Worm (Caenorhabditis elegans) whole organism, young adult: ENCODE data around the gene rin-1.
A peak's percentile ranks its signal among the peaks of the same experiment; 100 is the strongest.

Source experiments
- B0035.1 ChIP-seq: sonication (generic microtip); optimal IDR thresholded peaks from 2 replicates; lab custom pipeline; 2016; ENCODE audit warnings: missing genetic modification characterization, mild to moderate bottlenecking, missing compliant biosample characterization, missing genotype, missing genetic modification reagents
- B0261.1 ChIP-seq: sonication (generic microtip); optimal IDR thresholded peaks from 2 replicates; lab custom pipeline; 2016; ENCODE audit warnings: mild to moderate bottlenecking, missing genetic modification characterization, moderate library complexity, missing compliant biosample characterization
- B0336.3 ChIP-seq: fragments of 200-800 bp; sonication (Bioruptor generic); IDR thresholded peaks from 2 replicates; pipeline ENCODE4 v1.3.6; 2022; ENCODE audit warnings: missing genetic modification characterization, missing compliant biosample characterization
- C06A6.2 ChIP-seq: fragments of 200-800 bp; sonication (Bioruptor generic); conservative IDR thresholded peaks from 2 replicates; pipeline ENCODE4 v1.3.6; 2022; ENCODE audit warnings: missing genetic modification characterization, missing compliant biosample characterization
- C17E4.6 ChIP-seq: fragments of 200-800 bp; sonication (Bioruptor generic); IDR thresholded peaks from 2 replicates; pipeline ENCODE4 v1.3.6; 2022; ENCODE audit warnings: missing genetic modification reagents, missing genetic modification characterization, missing compliant biosample characterization
- F22D6.2 ChIP-seq: sonication (generic microtip); optimal IDR thresholded peaks from 2 replicates; lab custom pipeline; 2016; ENCODE audit warnings: mild to moderate bottlenecking, missing genetic modification characterization, missing compliant biosample characterization
- F23B12.7 ChIP-seq: sonication (generic microtip); optimal IDR thresholded peaks from 2 replicates; lab custom pipeline; 2017; ENCODE audit warnings: missing genetic modification characterization, mild to moderate bottlenecking, missing compliant biosample characterization, antibody characterized with exemption, moderate library complexity; ENCODE audit not compliant: insufficient read depth
- F33H1.4 ChIP-seq: fragments of 200-800 bp; sonication (Bioruptor generic); IDR thresholded peaks from 2 replicates; pipeline ENCODE4 v1.3.6; 2022; ENCODE audit warnings: missing genetic modification reagents, missing genetic modification characterization, missing compliant biosample characterization
- F37B4.10 ChIP-seq: fragments of 200-800 bp; sonication (Bioruptor generic); IDR thresholded peaks from 2 replicates; pipeline ENCODE4 v1.3.6; 2022; ENCODE audit warnings: missing genetic modification characterization, missing compliant biosample characterization
- F39B2.1 ChIP-seq: fragments of 200-800 bp; sonication (Bioruptor generic); IDR thresholded peaks from 2 replicates; pipeline ENCODE4 v1.3.6; 2022; ENCODE audit warnings: missing genetic modification reagents, missing genetic modification characterization, missing compliant biosample characterization
- F49E8.2 ChIP-seq: sonication (generic microtip); optimal IDR thresholded peaks from 3 replicates; lab custom pipeline; 2017; ENCODE audit warnings: missing genetic modification characterization, mild to moderate bottlenecking, missing compliant biosample characterization, antibody characterized with exemption, moderate library complexity; ENCODE audit not compliant: insufficient read depth
- F57A8.1 ChIP-seq: fragments of 200-800 bp; sonication (Bioruptor generic); optimal IDR thresholded peaks from 2 replicates; lab custom pipeline; 2018; ENCODE audit warnings: mild to moderate bottlenecking, missing genetic modification characterization, moderate library complexity, missing compliant biosample characterization
- F57C9.4 ChIP-seq: sonication (generic microtip); optimal IDR thresholded peaks from 2 replicates; lab custom pipeline; 2017; ENCODE audit warnings: mild to moderate bottlenecking, missing genetic modification characterization, missing compliant biosample characterization
- T07F8.4 ChIP-seq: sonication (generic microtip); optimal IDR thresholded peaks from 2 replicates; lab custom pipeline; 2016; ENCODE audit warnings: mild to moderate bottlenecking, missing genetic modification characterization, moderate library complexity, missing compliant biosample characterization
- Y53F4B.3 ChIP-seq: fragments of 200-800 bp; sonication (Bioruptor generic); IDR thresholded peaks from 2 replicates; pipeline ENCODE4 v1.3.6; 2022; ENCODE audit warnings: missing genetic modification reagents, missing genetic modification characterization, missing compliant biosample characterization
- Y56A3A.18 ChIP-seq: fragments of 200-800 bp; sonication (Bioruptor generic); IDR thresholded peaks from 2 replicates; pipeline ENCODE4 v1.3.6; 2022; ENCODE audit warnings: missing genetic modification reagents, missing genetic modification characterization, missing compliant biosample characterization
- Y67H2A.10 ChIP-seq: fragments of 200-800 bp; sonication (Bioruptor generic); conservative IDR thresholded peaks from 2 replicates; pipeline ENCODE4 v1.3.6; 2022; ENCODE audit warnings: missing genetic modification reagents, missing genetic modification characterization, missing compliant biosample characterization
- akir-1 ChIP-seq: fragments of 200-800 bp; sonication (Bioruptor generic); optimal IDR thresholded peaks from 2 replicates; lab custom pipeline; 2018; ENCODE audit warnings: mild to moderate bottlenecking, missing genetic modification characterization, moderate library complexity, missing compliant biosample characterization
- attf-6 ChIP-seq: fragments of 200-800 bp; sonication (Bioruptor generic); IDR thresholded peaks from 2 replicates; pipeline ENCODE4 v1.3.6; 2022; ENCODE audit warnings: missing genetic modification reagents, missing genetic modification characterization, missing compliant biosample characterization
- bed-1 ChIP-seq: fragments of 200-800 bp; sonication (Bioruptor generic); IDR thresholded peaks from 2 replicates; pipeline ENCODE4 v1.3.6; 2022; ENCODE audit warnings: missing genetic modification reagents, missing genetic modification characterization, missing compliant biosample characterization
- bed-2 ChIP-seq: fragments of 200-800 bp; sonication (Bioruptor generic); IDR thresholded peaks from 2 replicates; pipeline ENCODE4 v1.3.6; 2022; ENCODE audit warnings: missing genetic modification reagents, missing genetic modification characterization, missing compliant biosample characterization
- ccch-3 ChIP-seq: fragments of 200-800 bp; sonication (Bioruptor generic); optimal IDR thresholded peaks from 2 replicates; lab custom pipeline; 2018; ENCODE audit warnings: mild to moderate bottlenecking, missing genetic modification characterization, missing compliant biosample characterization
- ceh-58 ChIP-seq: fragments of 200-800 bp; sonication (Bioruptor generic); IDR thresholded peaks from 2 replicates; pipeline ENCODE4 v1.3.6; 2022; ENCODE audit warnings: missing genetic modification characterization, missing compliant biosample characterization
- ceh-79 ChIP-seq: sonication (generic microtip); optimal IDR thresholded peaks from 2 replicates; lab custom pipeline; 2017; ENCODE audit warnings: mild to moderate bottlenecking, missing genetic modification characterization, missing compliant biosample characterization
- dox-1 ChIP-seq: fragments of 200-800 bp; sonication (Bioruptor generic); IDR thresholded peaks from 2 replicates; pipeline ENCODE4 v1.3.6; 2022; ENCODE audit warnings: missing genetic modification reagents, missing genetic modification characterization, missing compliant biosample characterization
- dpl-1 ChIP-seq: fragments of 150-350 bp; optimal IDR thresholded peaks from 2 replicates; lab custom pipeline; 2014; ENCODE audit warnings: missing biosample characterization, missing genetic modification reagents, missing genetic modification characterization
- gei-17 ChIP-seq: fragments of 200-800 bp; sonication (Bioruptor generic); optimal IDR thresholded peaks from 2 replicates; lab custom pipeline; 2018; ENCODE audit warnings: mild to moderate bottlenecking, missing genetic modification characterization, missing compliant biosample characterization
- him-1 ChIP-seq: sonication (generic microtip); optimal IDR thresholded peaks from 2 replicates; lab custom pipeline; 2016; ENCODE audit warnings: missing genotype, missing genetic modification reagents, missing genetic modification characterization, missing compliant biosample characterization
- hlh-12 ChIP-seq: sonication (generic microtip); optimal IDR thresholded peaks from 2 replicates; lab custom pipeline; 2016; ENCODE audit warnings: missing genetic modification characterization, missing compliant biosample characterization
- let-607 ChIP-seq, 2 experiments: fragments of 200-800 bp in 1 of 2; sonication (Bioruptor generic) in 1 of 2; sonication (generic microtip) in 1 of 2; optimal IDR thresholded peaks; 2 replicates each; lab custom pipeline; 2016 to 2018; ENCODE audit warnings: mild to moderate bottlenecking in 2 of 2, missing compliant biosample characterization in 2 of 2, missing genetic modification characterization in 2 of 2, moderate library complexity in 2 of 2, missing genotype in 1 of 2
- lin-40 ChIP-seq: sonication (generic microtip); optimal IDR thresholded peaks from 2 replicates; lab custom pipeline; 2016; ENCODE audit warnings: missing genetic modification characterization, mild to moderate bottlenecking, missing compliant biosample characterization, missing genotype, missing genetic modification reagents
- lsl-1 ChIP-seq: fragments of 200-800 bp; sonication (Bioruptor generic); optimal IDR thresholded peaks from 2 replicates; lab custom pipeline; 2018; ENCODE audit warnings: mild to moderate bottlenecking, missing genetic modification characterization, moderate library complexity, missing compliant biosample characterization
- madf-10 ChIP-seq: sonication (generic microtip); optimal IDR thresholded peaks from 2 replicates; lab custom pipeline; 2016; ENCODE audit warnings: mild to moderate bottlenecking, missing genetic modification characterization, missing compliant biosample characterization
- madf-3 ChIP-seq: fragments of 200-800 bp; sonication (Bioruptor generic); IDR thresholded peaks from 2 replicates; pipeline ENCODE4 v1.3.6; 2022; ENCODE audit warnings: missing genetic modification reagents, missing genetic modification characterization, missing compliant biosample characterization
- madf-6 ChIP-seq: fragments of 200-800 bp; sonication (Bioruptor generic); IDR thresholded peaks from 2 replicates; pipeline ENCODE4 v1.3.6; 2022; ENCODE audit warnings: missing genetic modification reagents, missing genetic modification characterization, missing compliant biosample characterization
- madf-8 ChIP-seq: fragments of 200-800 bp; sonication (Bioruptor generic); conservative IDR thresholded peaks from 2 replicates; pipeline ENCODE4 v1.3.6; 2022; ENCODE audit warnings: missing genetic modification reagents, missing genetic modification characterization, missing compliant biosample characterization
- mcd-1 ChIP-seq: fragments of 200-800 bp; sonication (Bioruptor generic); IDR thresholded peaks from 2 replicates; pipeline ENCODE4 v1.3.6; 2022; ENCODE audit warnings: missing genetic modification reagents, missing genetic modification characterization, missing compliant biosample characterization
- mel-28 ChIP-seq: sonication (generic microtip); optimal IDR thresholded peaks from 2 replicates; lab custom pipeline; 2016; ENCODE audit warnings: borderline replicate concordance, mild to moderate bottlenecking, missing genetic modification characterization, missing compliant biosample characterization
- nfya-1 ChIP-seq: sonication (generic microtip); optimal IDR thresholded peaks from 2 replicates; lab custom pipeline; 2017; ENCODE audit warnings: antibody characterized with exemption, missing compliant biosample characterization, missing genetic modification characterization, borderline replicate concordance; ENCODE audit not compliant: insufficient read depth
- nfyb-1 ChIP-seq: fragments of 200-800 bp; sonication (Bioruptor generic); IDR thresholded peaks from 2 replicates; pipeline ENCODE4 v1.3.6; 2022; ENCODE audit warnings: missing genetic modification reagents, missing genetic modification characterization, missing compliant biosample characterization
- nhr-27 ChIP-seq: fragments of 200-800 bp; sonication (Bioruptor generic); optimal IDR thresholded peaks from 2 replicates; lab custom pipeline; 2018; ENCODE audit warnings: mild to moderate bottlenecking, missing genetic modification characterization, moderate library complexity, missing compliant biosample characterization
- pbrm-1 ChIP-seq: fragments of 200-800 bp; sonication (Bioruptor generic); IDR thresholded peaks from 2 replicates; pipeline ENCODE4 v1.3.6; 2022; ENCODE audit warnings: missing genetic modification reagents, missing genetic modification characterization, missing compliant biosample characterization
- rpc-1 ChIP-seq, 2 experiments: fragments of 150-350 bp in 1 of 2; sonication (generic microtip) in 1 of 2; optimal IDR thresholded peaks; 2 replicates each; lab custom pipeline; 2014 to 2018; ENCODE audit warnings: missing biosample characterization in 1 of 2, missing genetic modification characterization in 1 of 2, missing genetic modification reagents in 1 of 2, missing genotype in 1 of 2
- somi-1 ChIP-seq: fragments of 200-800 bp; sonication (Bioruptor generic); optimal IDR thresholded peaks from 2 replicates; lab custom pipeline; 2018; ENCODE audit warnings: mild to moderate bottlenecking, missing genetic modification characterization, missing compliant biosample characterization
- tbx-9 ChIP-seq: sonication (generic microtip); optimal IDR thresholded peaks from 2 replicates; lab custom pipeline; 2016; ENCODE audit warnings: borderline replicate concordance, missing genetic modification characterization, inconsistent platforms, missing compliant biosample characterization
- ztf-25 ChIP-seq: fragments of 200-800 bp; sonication (Bioruptor generic); IDR thresholded peaks from 2 replicates; pipeline ENCODE4 v1.3.6; 2022; ENCODE audit warnings: missing genetic modification reagents, missing genetic modification characterization, missing compliant biosample characterization
- ztf-6 ChIP-seq: fragments of 200-800 bp; sonication (Bioruptor generic); IDR thresholded peaks from 2 replicates; pipeline ENCODE4 v1.3.6; 2022; ENCODE audit warnings: missing genetic modification reagents, missing genetic modification characterization, missing compliant biosample characterization

rin-1 gene

ce11 chrV:14848510-14849206 lies 33.3 kb upstream of the rin-1 start (continued):
- TF ChIP-seq bed-1: no peak
- peak; percentile 85 for TF ChIP-seq somi-1 (GFP tag; lab: Kevin White, UChicago)
- no peak for TF ChIP-seq madf-3 (GFP tag; lab: Robert Waterston, UW)
- no peak for TF ChIP-seq ceh-58 (GFP tag; lab: Robert Waterston, UW)
- TF ChIP-seq tbx-9 (tag; lab: Kevin White, UChicago): no peak
- TF ChIP-seq F22D6.2 (tag; lab: Kevin White, UChicago): no peak
- no peak for TF ChIP-seq nfya-1
- TF ChIP-seq F39B2.1 (GFP tag; lab: Robert Waterston, UW): no peak
- no peak for TF ChIP-seq madf-6
- no peak for TF ChIP-seq hlh-12 (tag; lab: Kevin White, UChicago)
- no peak for TF ChIP-seq ccch-3
- no peak for TF ChIP-seq dpl-1 (GFP tag; lab: Kevin White, UChicago)
- TF ChIP-seq B0035.1 (tag; lab: Kevin White, UChicago): no peak
- no peak for TF ChIP-seq nhr-27 (tag; lab: Kevin White, UChicago)
- no peak for TF ChIP-seq C17E4.6
- no peak for TF ChIP-seq B0261.1 (tag; lab: Kevin White, UChicago)
- no peak for TF ChIP-seq madf-8
- no peak for TF ChIP-seq mel-28 (tag; lab: Kevin White, UChicago)
- TF ChIP-seq him-1: no peak
- TF ChIP-seq ztf-25 (GFP tag; lab: Robert Waterston, UW): no peak
- TF ChIP-seq pbrm-1: peak; percentile 72; the same call in 1 of the 2 replicates
- TF ChIP-seq F49E8.2: no peak
- no peak for TF ChIP-seq F57C9.4
- TF ChIP-seq ceh-79 (tag; lab: Kevin White, UChicago): no peak
- no peak for TF ChIP-seq F33H1.4
- TF ChIP-seq lsl-1: no peak
- TF ChIP-seq attf-6 (GFP tag; lab: Robert Waterston, UW): no peak
- no peak for TF ChIP-seq Y67H2A.10 (GFP tag; lab: Robert Waterston, UW)
- no peak for TF ChIP-seq ztf-6 (GFP tag; lab: Robert Waterston, UW)
- peak; percentile 49; the same call in 1 of the 2 replicates for TF ChIP-seq dox-1
- TF ChIP-seq akir-1 (GFP tag; lab: Kevin White, UChicago): peak; percentile 58
- TF ChIP-seq Y56A3A.18 (GFP tag; lab: Robert Waterston, UW): no peak
- no peak for TF ChIP-seq F57A8.1 (GFP tag; lab: Kevin White, UChicago)
- no peak for TF ChIP-seq Y53F4B.3 (GFP tag; lab: Robert Waterston, UW)
- peak; percentile 66 for TF ChIP-seq madf-10 (tag; lab: Kevin White, UChicago)
- TF ChIP-seq mcd-1: 0 out of 2 replicates have a peak, but pooled peaks have one; percentile 17
- TF ChIP-seq F37B4.10: no peak
- TF ChIP-seq C06A6.2: peak; percentile 52; the same call in 1 of the 2 replicates
- TF ChIP-seq B0336.3 (GFP tag; lab: Robert Waterston, UW): peak; percentile 28; the same call in 1 of the 2 replicates
- peak; percentile 75 for TF ChIP-seq lin-40 (tag; lab: Kevin White, UChicago)
- TF ChIP-seq nfyb-1 (GFP tag; lab: Robert Waterston, UW): peak; percentile 66; the same call in 1 of the 2 replicates
- TF ChIP-seq T07F8.4 (tag; lab: Kevin White, UChicago): no peak
- peak; percentile 57 to 85 for TF ChIP-seq let-607 (tag; optimal IDR thresholded peaks at IDR 0.05; lab: Kevin White, UChicago)
- no peak for TF ChIP-seq bed-2 (GFP tag; lab: Robert Waterston, UW)
- no peak for TF ChIP-seq rpc-1 (optimal IDR thresholded peaks at IDR 0.05; lab: Kevin White, UChicago)
- no peak for TF ChIP-seq rpc-1 (tag; optimal IDR thresholded peaks at IDR 0.05; lab: Kevin White, UChicago)
- no peak for TF ChIP-seq gei-17
- TF ChIP-seq F23B12.7 (tag; lab: Kevin White, UChicago): no peak
